Fruit fly (Drosophila melanogaster): ENCODE measurements around the gene Zcchc7.

Zcchc7 gene

dm6 chr3L:16805806-16806719 is 39.1 kb upstream of the Zcchc7 start (continued):
- TF ChIP-seq Sox100B (GFP tag; optimal IDR thresholded peaks at IDR 0.05) = peak; percentile 29
- TF ChIP-seq CG6254 (GFP tag; optimal IDR thresholded peaks at IDR 0.05) = no peak
- no peak for TF ChIP-seq MESR4 (GFP tag; optimal IDR thresholded peaks at IDR 0.05)
- TF ChIP-seq Gug (GFP tag; IDR thresholded peaks at IDR 0.05) = 0 out of 4 replicates have a peak, but pooled peaks have one; percentile 31
- TF ChIP-seq CG5245 (GFP tag; optimal IDR thresholded peaks at IDR 0.05) = no peak
- TF ChIP-seq Ravus (GFP tag; IDR thresholded peaks at IDR 0.05) = no peak
- TF ChIP-seq CG6175 (GFP tag; IDR thresholded peaks at IDR 0.05) = 0 out of 3 replicates have a peak, but pooled peaks have one; percentile 21
- TF ChIP-seq abd-A (tag; optimal IDR thresholded peaks at IDR 0.05) = peak; percentile 93
- no peak for TF ChIP-seq Hey (tag; optimal IDR thresholded peaks at IDR 0.05)
- TF ChIP-seq B-H2 (GFP tag; optimal IDR thresholded peaks at IDR 0.05) = no peak
- peak; percentile 29 for TF ChIP-seq pros (GFP tag; optimal IDR thresholded peaks at IDR 0.05)
- TF ChIP-seq twi (tag; optimal IDR thresholded peaks at IDR 0.05) = no peak
- TF ChIP-seq sob (GFP tag; IDR thresholded peaks at IDR 0.05) = no peak
- TF ChIP-seq CG17359 (tag; optimal IDR thresholded peaks at IDR 0.05) = peak; percentile 49
- no peak for TF ChIP-seq CG5953 (GFP tag; IDR thresholded peaks at IDR 0.05)
- TF ChIP-seq CG2875 (GFP tag; optimal IDR thresholded peaks at IDR 0.05) = no peak
- no peak for TF ChIP-seq corto (GFP tag; optimal IDR thresholded peaks at IDR 0.05)
- TF ChIP-seq HmgD (GFP tag; optimal IDR thresholded peaks at IDR 0.05) = no peak
- peak; percentile 42; the same call in 1 of the 2 replicates for TF ChIP-seq ara (GFP tag; IDR thresholded peaks at IDR 0.05)
- TF ChIP-seq cad (GFP tag; optimal IDR thresholded peaks at IDR 0.05) = no peak
- TF ChIP-seq CG17568 (GFP tag; optimal IDR thresholded peaks at IDR 0.05) = peak; percentile 6
- peak; percentile 42; the same call in 1 of the 2 replicates for TF ChIP-seq CG17328 (GFP tag; IDR thresholded peaks at IDR 0.05)
- TF ChIP-seq CG13296 (GFP tag; optimal IDR thresholded peaks at IDR 0.05) = no peak
- TF ChIP-seq fd3F (GFP tag; optimal IDR thresholded peaks at IDR 0.05) = no peak
- TF ChIP-seq ssp (GFP tag; IDR thresholded peaks at IDR 0.05) = no peak
- TF ChIP-seq CG10979 (tag; optimal IDR thresholded peaks at IDR 0.05) = peak; percentile 60
- TF ChIP-seq H15 (GFP tag; IDR thresholded peaks at IDR 0.05) = no peak
- TF ChIP-seq jing (GFP tag; optimal IDR thresholded peaks at IDR 0.05) = no peak
- peak; percentile 44 for TF ChIP-seq CG9817 (tag; optimal IDR thresholded peaks at IDR 0.05)
- TF ChIP-seq ATbp (GFP tag; optimal IDR thresholded peaks at IDR 0.05) = peak; percentile 7
- no peak for TF ChIP-seq CG12155 (GFP tag; optimal IDR thresholded peaks at IDR 0.05)
- peak; percentile 25 for TF ChIP-seq jumu (GFP tag; optimal IDR thresholded peaks at IDR 0.05)
- no peak for TF ChIP-seq CG18619 (GFP tag; optimal IDR thresholded peaks at IDR 0.05)
- TF ChIP-seq Poxn (GFP tag; IDR thresholded peaks at IDR 0.05) = 0 out of 2 replicates have a peak, but pooled peaks have one; percentile 40
- TF ChIP-seq CrebB (tag; optimal IDR thresholded peaks at IDR 0.05) = no peak
- peak; percentile 23 for TF ChIP-seq PHDP (tag; optimal IDR thresholded peaks at IDR 0.05)
- no peak for TF ChIP-seq CG3407 (GFP tag; optimal IDR thresholded peaks at IDR 0.05)
- no peak for TF ChIP-seq MTF-1 (GFP tag; optimal IDR thresholded peaks at IDR 0.05; ENCODE audit: borderline replicate concordance)
- TF ChIP-seq h (optimal IDR thresholded peaks at IDR 0.05) = no peak
- peak; percentile 61 for TF ChIP-seq CG13624 (GFP tag; optimal IDR thresholded peaks at IDR 0.05)
- peak; percentile 53 for TF ChIP-seq CG10147 (GFP tag; optimal IDR thresholded peaks at IDR 0.05)
- no peak for TF ChIP-seq fd102C (GFP tag; optimal IDR thresholded peaks at IDR 0.05)
- TF ChIP-seq CG7963 (GFP tag; IDR thresholded peaks at IDR 0.05; ENCODE audit: partially characterized antibody) = no peak
- TF ChIP-seq ems (GFP tag; optimal IDR thresholded peaks at IDR 0.05) = no peak
- TF ChIP-seq Oli (tag; optimal IDR thresholded peaks at IDR 0.05) = peak; percentile 36
- TF ChIP-seq nom (GFP tag; optimal IDR thresholded peaks at IDR 0.05) = no peak
- TF ChIP-seq CG34376 (GFP tag; optimal IDR thresholded peaks at IDR 0.05) = no peak
- TF ChIP-seq dmrt99B (tag; optimal IDR thresholded peaks at IDR 0.05) = peak; percentile 63

Measured in whole organism, embryonic.